Fruit fly (Drosophila melanogaster) whole organism, pupa: ENCODE measurements around the gene CG8852.
A peak's percentile ranks its signal among the peaks of the same experiment; 100 is the strongest.

Experiments
- CG10348 ChIP-seq: fragments of 200-800 bp; sonication (Bioruptor generic); IDR thresholded peaks from 2 replicates; pipeline ENCODE4 v1.3.6; 2022; ENCODE audit warnings: missing biosample characterization, missing genetic modification characterization
- CG12605 ChIP-seq: fragments of 200-800 bp; sonication (Bioruptor generic); IDR thresholded peaks from 2 replicates; pipeline ENCODE4 v1.3.6; 2022; ENCODE audit warnings: missing biosample characterization, missing genetic modification characterization
- CG13204 ChIP-seq: fragments of 200-800 bp; sonication (Bioruptor generic); optimal IDR thresholded peaks from 2 replicates; lab custom pipeline; 2018; ENCODE audit warnings: missing biosample characterization, mild to moderate bottlenecking, missing genetic modification characterization, moderate library complexity
- CG14655 ChIP-seq: fragments of 200-800 bp; sonication (Bioruptor generic); optimal IDR thresholded peaks from 3 replicates; lab custom pipeline; 2017; ENCODE audit warnings: mild to moderate bottlenecking, missing biosample characterization, missing genetic modification reagents, missing genetic modification characterization
- CG15710 ChIP-seq: fragments of 200-800 bp; sonication (Bioruptor generic); optimal IDR thresholded peaks from 2 replicates; lab custom pipeline; 2018; ENCODE audit warnings: missing biosample characterization, mild to moderate bottlenecking, missing genetic modification characterization, moderate library complexity
- CG17806 ChIP-seq: fragments of 200-800 bp; sonication (Bioruptor generic); optimal IDR thresholded peaks from 2 replicates; lab custom pipeline; 2018; ENCODE audit warnings: missing biosample characterization, mild to moderate bottlenecking, missing genetic modification characterization, moderate library complexity
- CG32121 ChIP-seq: fragments of 200-800 bp; sonication (Bioruptor generic); IDR thresholded peaks from 2 replicates; pipeline ENCODE4 v1.3.6; 2022; ENCODE audit warnings: missing biosample characterization, missing genetic modification characterization
- CG34367 ChIP-seq: fragments of 200-800 bp; sonication (Bioruptor generic); optimal IDR thresholded peaks from 2 replicates; lab custom pipeline; 2018; ENCODE audit warnings: missing biosample characterization, mild to moderate bottlenecking, missing genetic modification characterization
- CG4496 ChIP-seq: fragments of 200-800 bp; sonication (Bioruptor generic); IDR thresholded peaks from 3 replicates; pipeline ENCODE4 v1.3.6; 2022; ENCODE audit warnings: missing biosample characterization, missing genetic modification characterization
- CG8159 ChIP-seq: fragments of 200-800 bp; sonication (Bioruptor generic); optimal IDR thresholded peaks from 3 replicates; lab custom pipeline; 2018; ENCODE audit warnings: missing biosample characterization, mild to moderate bottlenecking, missing genetic modification characterization, moderate library complexity
- CG8301 ChIP-seq: fragments of 200-800 bp; sonication (Bioruptor generic); optimal IDR thresholded peaks from 2 replicates; lab custom pipeline; 2018; ENCODE audit warnings: missing biosample characterization, mild to moderate bottlenecking, missing genetic modification characterization
- CG9948 ChIP-seq: fragments of 200-800 bp; sonication (Bioruptor generic); optimal IDR thresholded peaks from 2 replicates; lab custom pipeline; 2018; ENCODE audit warnings: missing biosample characterization, mild to moderate bottlenecking, missing genetic modification characterization, moderate library complexity
- D1 ChIP-seq: fragments of 200-800 bp; sonication (Bioruptor generic); optimal IDR thresholded peaks from 2 replicates; lab custom pipeline; 2018; ENCODE audit warnings: missing biosample characterization, mild to moderate bottlenecking, missing genetic modification characterization, moderate library complexity
- EcR ChIP-seq: fragments of 200-800 bp; sonication (Bioruptor generic); optimal IDR thresholded peaks from 3 replicates; lab custom pipeline; 2019; ENCODE audit warnings: missing biosample characterization, missing genetic modification characterization, mild to moderate bottlenecking, moderate library complexity, missing genetic modification reagents
- Ets98B ChIP-seq: fragments of 200-800 bp; sonication (Bioruptor generic); IDR thresholded peaks from 2 replicates; pipeline ENCODE4 v1.3.6; 2022; ENCODE audit warnings: missing biosample characterization, missing genetic modification characterization
- Pif1A ChIP-seq: fragments of 200-800 bp; sonication (Bioruptor generic); optimal IDR thresholded peaks from 3 replicates; lab custom pipeline; 2016; ENCODE audit warnings: missing biosample characterization, missing genetic modification characterization
- Pif1B ChIP-seq: fragments of 200-800 bp; sonication (Bioruptor generic); optimal IDR thresholded peaks from 3 replicates; lab custom pipeline; 2016; ENCODE audit warnings: missing biosample characterization, missing genetic modification characterization
- Snoo ChIP-seq: fragments of 200-800 bp; sonication (Bioruptor generic); optimal IDR thresholded peaks from 3 replicates; lab custom pipeline; 2017; ENCODE audit warnings: missing biosample characterization, mild to moderate bottlenecking, missing genetic modification characterization, inconsistent platforms
- fd96Ca ChIP-seq: fragments of 200-800 bp; sonication (Bioruptor generic); IDR thresholded peaks from 3 replicates; pipeline ENCODE4 v1.3.6; 2022; ENCODE audit warnings: missing biosample characterization, missing genetic modification characterization
- gl ChIP-seq: fragments of 200-800 bp; sonication (Bioruptor generic); optimal IDR thresholded peaks from 2 replicates; lab custom pipeline; 2018; ENCODE audit warnings: missing biosample characterization, mild to moderate bottlenecking, missing genetic modification characterization
- rn ChIP-seq: fragments of 200-800 bp; sonication (Bioruptor generic); IDR thresholded peaks from 2 replicates; pipeline ENCODE4 v1.3.6; 2022; ENCODE audit warnings: missing biosample characterization, missing genetic modification characterization

CG8852 gene

DNA sequence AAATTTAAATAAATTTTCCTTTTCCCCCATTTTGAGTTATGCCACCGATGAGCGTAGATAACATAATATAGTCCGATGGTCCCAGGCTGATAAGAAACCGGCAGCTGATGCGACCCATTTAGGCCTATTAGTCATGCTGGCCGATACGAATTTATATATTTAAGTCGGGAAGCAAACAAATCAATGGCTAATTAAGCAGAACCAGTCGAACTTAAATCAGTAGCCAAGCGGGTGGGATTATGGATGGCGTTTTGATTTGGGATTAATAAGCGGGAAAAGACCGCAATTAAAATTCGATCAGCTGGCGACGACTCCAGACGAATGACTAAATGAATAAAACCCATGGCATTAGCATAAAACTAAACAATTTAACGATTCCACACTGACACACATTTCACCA is 32.0 kb downstream of the CG8852 start:
- TF ChIP-seq CG13204 (GFP tag; lab: Kevin White, UChicago) (no peak), D1 (tag; lab: Kevin White, UChicago) (no peak)

DNA sequence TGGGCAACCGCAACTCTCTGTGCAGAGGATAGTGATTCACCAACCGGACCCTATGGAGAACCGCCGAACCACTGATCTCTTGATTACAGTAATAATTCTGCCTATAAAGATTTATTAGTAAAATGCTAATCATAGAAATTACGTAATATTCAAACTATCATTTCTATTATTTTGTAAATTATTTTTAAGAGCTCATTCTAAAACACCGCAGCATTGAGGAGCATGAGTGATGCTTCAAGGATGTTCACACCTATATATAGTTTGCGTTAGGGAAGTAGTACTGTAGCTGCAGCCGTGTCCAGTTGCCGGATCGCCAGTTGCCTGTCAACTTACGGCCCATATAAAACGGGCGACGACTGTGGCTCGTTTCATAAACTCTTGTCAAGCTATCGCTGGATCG is 32.5 kb downstream of the CG8852 start:
- TF ChIP-seq CG8159 (tag; lab: Kevin White, UChicago) (peak; percentile 66), D1 (tag; lab: Kevin White, UChicago) (no peak), gl (tag; lab: Kevin White, UChicago) (peak; percentile 29), CG13204 (GFP tag; lab: Kevin White, UChicago) (peak; percentile 17), CG10348 (GFP tag; lab: Robert Waterston, UW) (no peak), CG15710 (tag; lab: Kevin White, UChicago) (peak; percentile 67), Snoo (tag; lab: Kevin White, UChicago) (no peak), CG14655 (GFP tag; lab: Kevin White, UChicago) (peak; percentile 57), CG12605 (GFP tag; lab: Robert Waterston, UW) (no peak), EcR (GFP tag; lab: Kevin White, UChicago) (peak; percentile 23), CG8301 (tag; lab: Kevin White, UChicago) (peak; percentile 37), CG32121 (GFP tag; lab: Robert Waterston, UW) (no peak), CG9948 (peak; percentile 55), CG4496 (0 out of 3 replicates have a peak, but pooled peaks have one; percentile 37), rn (no peak), CG17806 (tag; lab: Kevin White, UChicago) (peak; percentile 57), CG34367 (tag; lab: Kevin White, UChicago) (peak; percentile 55), fd96Ca (GFP tag; lab: Robert Waterston, UW) (no peak), Pif1B (GFP tag; lab: Kevin White, UChicago) (peak; percentile 57), Pif1A (GFP tag; lab: Kevin White, UChicago) (peak; percentile 66), Ets98B (GFP tag; lab: Robert Waterston, UW) (no peak)

DNA sequence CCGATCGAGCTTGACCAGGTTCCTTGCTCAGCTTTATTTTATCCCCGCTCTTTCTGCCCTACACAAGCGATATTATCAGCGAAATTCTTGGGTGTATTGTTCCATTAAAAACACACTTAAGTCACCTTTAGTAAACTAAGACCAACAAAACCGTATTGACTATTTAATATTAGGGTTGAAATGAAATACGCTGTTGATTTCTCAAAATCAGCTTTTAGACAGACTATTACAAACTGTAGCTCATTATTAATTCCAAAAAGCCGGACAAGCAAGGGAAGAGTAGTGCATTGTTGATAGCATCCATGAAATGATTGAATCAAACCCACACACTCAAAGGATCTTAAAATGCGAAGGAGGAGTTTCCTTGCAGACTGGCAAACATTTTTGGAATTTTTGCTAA is 33.4 kb downstream of the CG8852 start:
- TF ChIP-seq CG8159 (tag; lab: Kevin White, UChicago) (peak; percentile 61), CG10348 (GFP tag; lab: Robert Waterston, UW) (no peak), CG12605 (GFP tag; lab: Robert Waterston, UW) (no peak), CG8301 (tag; lab: Kevin White, UChicago) (no peak), gl (tag; lab: Kevin White, UChicago) (no peak), CG14655 (GFP tag; lab: Kevin White, UChicago) (no peak), CG13204 (GFP tag; lab: Kevin White, UChicago) (no peak), rn (no peak; the same call in 1 of the 2 replicates), D1 (tag; lab: Kevin White, UChicago) (no peak), Pif1A (GFP tag; lab: Kevin White, UChicago) (no peak), Ets98B (GFP tag; lab: Robert Waterston, UW) (no peak), Snoo (tag; lab: Kevin White, UChicago) (no peak), fd96Ca (GFP tag; lab: Robert Waterston, UW) (no peak), Pif1B (GFP tag; lab: Kevin White, UChicago) (no peak), CG34367 (tag; lab: Kevin White, UChicago) (peak; percentile 12), CG32121 (GFP tag; lab: Robert Waterston, UW) (no peak), CG15710 (tag; lab: Kevin White, UChicago) (no peak), EcR (GFP tag; lab: Kevin White, UChicago) (no peak), CG4496 (no peak), CG17806 (tag; lab: Kevin White, UChicago) (peak; percentile 50), CG9948 (peak; percentile 39)

DNA sequence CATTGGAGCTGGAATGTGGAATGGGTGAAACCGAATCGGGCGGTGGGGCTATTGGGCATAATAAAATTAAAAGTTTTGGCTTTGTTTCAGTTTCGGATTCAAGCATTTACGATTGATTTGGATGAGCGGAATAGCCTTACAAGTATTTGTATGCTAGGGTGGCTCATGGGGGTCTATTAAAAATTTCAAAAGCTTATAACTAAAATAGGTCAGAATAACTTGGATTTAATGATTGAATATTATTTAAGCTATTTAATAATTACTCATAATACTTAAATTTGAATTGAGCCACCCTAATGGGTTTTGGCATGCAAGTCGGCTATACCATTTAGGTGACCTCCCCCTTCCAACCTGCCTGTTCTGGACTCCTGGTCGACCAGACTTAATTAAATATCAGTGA is 34.7 kb downstream of the CG8852 start:
- no peak for TF ChIP-seq CG10348 (GFP tag; lab: Robert Waterston, UW)
- TF ChIP-seq CG17806 (tag; lab: Kevin White, UChicago): no peak
- no peak for TF ChIP-seq D1 (tag; lab: Kevin White, UChicago)
- TF ChIP-seq EcR (GFP tag; lab: Kevin White, UChicago): no peak
- no peak for TF ChIP-seq fd96Ca (GFP tag; lab: Robert Waterston, UW)
- no peak for TF ChIP-seq rn
- no peak for TF ChIP-seq CG12605 (GFP tag; lab: Robert Waterston, UW)
- TF ChIP-seq gl (tag; lab: Kevin White, UChicago): no peak
- TF ChIP-seq Pif1A (GFP tag; lab: Kevin White, UChicago): no peak
- TF ChIP-seq CG8301 (tag; lab: Kevin White, UChicago): no peak
- TF ChIP-seq CG13204 (GFP tag; lab: Kevin White, UChicago): no peak
- peak; percentile 51 for TF ChIP-seq CG15710 (tag; lab: Kevin White, UChicago)
- no peak for TF ChIP-seq CG14655 (GFP tag; lab: Kevin White, UChicago)
- TF ChIP-seq CG8159 (tag; lab: Kevin White, UChicago): peak; percentile 76
- TF ChIP-seq Snoo (tag; lab: Kevin White, UChicago): no peak
- TF ChIP-seq CG34367 (tag; lab: Kevin White, UChicago): no peak
- TF ChIP-seq Ets98B (GFP tag; lab: Robert Waterston, UW): no peak
- no peak for TF ChIP-seq Pif1B (GFP tag; lab: Kevin White, UChicago)
- TF ChIP-seq CG32121 (GFP tag; lab: Robert Waterston, UW): no peak
- TF ChIP-seq CG9948: peak; percentile 23
- TF ChIP-seq CG4496: no peak

DNA sequence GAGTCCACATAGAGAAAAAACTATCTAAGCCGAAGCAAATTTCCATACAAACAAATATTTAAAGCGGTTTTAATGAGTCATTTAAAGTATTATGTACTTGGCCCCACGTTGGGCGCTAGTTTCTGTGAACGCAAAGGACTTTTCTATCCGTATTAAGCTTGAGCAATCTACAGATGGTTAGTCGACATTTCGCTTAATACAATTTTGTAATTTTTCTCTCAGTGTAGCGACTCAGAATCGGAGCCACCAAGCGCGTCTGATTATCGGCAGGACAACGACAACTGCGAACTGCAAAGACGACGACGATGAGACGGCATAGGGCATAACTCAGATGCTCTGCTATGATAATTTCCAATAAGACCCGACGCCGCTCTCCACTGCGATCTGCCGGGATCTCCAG is 37.5 kb downstream of the CG8852 start:
- TF ChIP-seq CG32121 (GFP tag; lab: Robert Waterston, UW): no peak
- TF ChIP-seq Snoo (tag; lab: Kevin White, UChicago): no peak
- peak; percentile 62 for TF ChIP-seq CG9948
- no peak for TF ChIP-seq D1 (tag; lab: Kevin White, UChicago)
- peak; percentile 50 for TF ChIP-seq CG8301 (tag; lab: Kevin White, UChicago)
- TF ChIP-seq gl (tag; lab: Kevin White, UChicago): no peak
- peak; percentile 29 for TF ChIP-seq Pif1A (GFP tag; lab: Kevin White, UChicago)
- peak; percentile 9 for TF ChIP-seq Pif1B (GFP tag; lab: Kevin White, UChicago)
- TF ChIP-seq CG13204 (GFP tag; lab: Kevin White, UChicago): peak; percentile 27
- TF ChIP-seq CG4496: no peak
- peak; percentile 44; the same call in 1 of the 3 replicates for TF ChIP-seq fd96Ca (GFP tag; lab: Robert Waterston, UW)
- TF ChIP-seq CG17806 (tag; lab: Kevin White, UChicago): peak; percentile 62
- no peak for TF ChIP-seq CG12605 (GFP tag; lab: Robert Waterston, UW)
- TF ChIP-seq rn: no peak
- peak; percentile 68 for TF ChIP-seq CG8159 (tag; lab: Kevin White, UChicago)
- peak; percentile 67 for TF ChIP-seq CG15710 (tag; lab: Kevin White, UChicago)
- no peak for TF ChIP-seq Ets98B (GFP tag; lab: Robert Waterston, UW)
- peak; percentile 50 for TF ChIP-seq CG34367 (tag; lab: Kevin White, UChicago)
- peak; percentile 60 for TF ChIP-seq CG14655 (GFP tag; lab: Kevin White, UChicago)
- TF ChIP-seq EcR (GFP tag; lab: Kevin White, UChicago): no peak
- no peak for TF ChIP-seq CG10348 (GFP tag; lab: Robert Waterston, UW)
